Worm (Caenorhabditis elegans): Measurements from ENCODE around the gene cblc-1.
"Not testable (repeated sequence)": the region's sequence is repeated elsewhere in the genome, so short reads cannot be mapped to it uniquely, and the experiment has no call there.

Gene cblc-1

ce11 chrII:4904277-4904676 is 36.7 kb downstream of the cblc-1 start:
- peak; percentile 56 for TF ChIP-seq jun-1 (tag; optimal IDR thresholded peaks at IDR 0.05)
- TF ChIP-seq elt-1 (tag; optimal IDR thresholded peaks at IDR 0.05) = no peak
- TF ChIP-seq nhr-67 (tag; optimal IDR thresholded peaks at IDR 0.05) = no peak
- TF ChIP-seq nhr-76 (tag; optimal IDR thresholded peaks at IDR 0.05) = no peak
- no peak for TF ChIP-seq unc-39 (tag; optimal IDR thresholded peaks at IDR 0.05)
- no peak for TF ChIP-seq ceh-16 (tag; optimal IDR thresholded peaks at IDR 0.05)
- TF ChIP-seq zag-1 (tag; optimal IDR thresholded peaks at IDR 0.05) = no peak
- no peak for TF ChIP-seq daf-12 (tag; optimal IDR thresholded peaks at IDR 0.05)
- no peak for TF ChIP-seq sea-2 (GFP tag; optimal IDR thresholded peaks at IDR 0.05)
- TF ChIP-seq aly-2 (tag; optimal IDR thresholded peaks at IDR 0.05) = no peak
- TF ChIP-seq nhr-237 (tag; optimal IDR thresholded peaks at IDR 0.05) = no peak
- no peak for TF ChIP-seq nhr-11 (tag; optimal IDR thresholded peaks at IDR 0.05)
- no peak for TF ChIP-seq mml-1 (tag; optimal IDR thresholded peaks at IDR 0.05)
- no peak for TF ChIP-seq ceh-82 (tag; optimal IDR thresholded peaks at IDR 0.05)
- TF ChIP-seq fkh-2 (tag; optimal IDR thresholded peaks at IDR 0.05) = no peak
- no peak for TF ChIP-seq nhr-43 (tag; optimal IDR thresholded peaks at IDR 0.05; ENCODE audit: poor library complexity, severe bottlenecking)
- TF ChIP-seq pha-4 (tag; optimal IDR thresholded peaks at IDR 0.05) = peak; percentile 84
- peak; percentile 37 for TF ChIP-seq unc-62 (GFP tag; optimal IDR thresholded peaks at IDR 0.05)
- TF ChIP-seq nhr-77 (tag; optimal IDR thresholded peaks at IDR 0.05) = no peak
- peak; percentile 36 for TF ChIP-seq ceh-28 (tag; optimal IDR thresholded peaks at IDR 0.05)
- peak; percentile 79 for TF ChIP-seq nhr-25 (tag; optimal IDR thresholded peaks at IDR 0.05)
- TF ChIP-seq ZK546.5 (tag; optimal IDR thresholded peaks at IDR 0.05) = no peak
- TF ChIP-seq ztf-11 (tag; optimal IDR thresholded peaks at IDR 0.05) = no peak
- peak; percentile 77 for TF ChIP-seq snpc-4 (tag; optimal IDR thresholded peaks at IDR 0.05)
- TF ChIP-seq egl-5 (tag; optimal IDR thresholded peaks at IDR 0.05) = peak; percentile 78
- TF ChIP-seq tbx-2 (tag; optimal IDR thresholded peaks at IDR 0.05) = no peak
- no peak for TF ChIP-seq ztf-4 (tag; optimal IDR thresholded peaks at IDR 0.05)
- no peak for TF ChIP-seq lsy-12 (tag; optimal IDR thresholded peaks at IDR 0.05)
- no peak for TF ChIP-seq R02D3.7 (tag; optimal IDR thresholded peaks at IDR 0.05)
- TF ChIP-seq nhr-12 (tag; optimal IDR thresholded peaks at IDR 0.05) = no peak
- TF ChIP-seq fos-1 (tag; optimal IDR thresholded peaks at IDR 0.05) = no peak
- TF ChIP-seq mdl-1 (tag; optimal IDR thresholded peaks at IDR 0.05) = no peak
- no peak for TF ChIP-seq ama-1 (optimal IDR thresholded peaks at IDR 0.05)
- peak; percentile 50 for TF ChIP-seq pqm-1 (tag; optimal IDR thresholded peaks at IDR 0.05)
- TF ChIP-seq lin-39 (tag; optimal IDR thresholded peaks at IDR 0.05) = peak; percentile 68
- TF ChIP-seq fkh-10 (GFP tag; optimal IDR thresholded peaks at IDR 0.05) = peak; percentile 46
- peak; percentile 87 for TF ChIP-seq lin-15B (tag; optimal IDR thresholded peaks at IDR 0.05)
- peak; percentile 70 for TF ChIP-seq skn-1 (tag; optimal IDR thresholded peaks at IDR 0.05)
- TF ChIP-seq egl-27 (tag; optimal IDR thresholded peaks at IDR 0.05) = peak; percentile 18
- TF ChIP-seq elt-2 (tag; optimal IDR thresholded peaks at IDR 0.05) = peak; percentile 68
- TF ChIP-seq elt-3 (tag; optimal IDR thresholded peaks at IDR 0.05) = no peak
- TF ChIP-seq eor-1 (tag; optimal IDR thresholded peaks at IDR 0.05) = no peak
- TF ChIP-seq nfya-1 (tag; optimal IDR thresholded peaks at IDR 0.05; ENCODE audit: insufficient read depth) = peak; percentile 96
- no peak for TF ChIP-seq ceh-9 (tag; optimal IDR thresholded peaks at IDR 0.05)
- peak; percentile 47 for TF ChIP-seq nhr-23 (tag; optimal IDR thresholded peaks at IDR 0.05)
- peak; percentile 83 for TF ChIP-seq hmg-11 (tag; optimal IDR thresholded peaks at IDR 0.05)
- TF ChIP-seq nhr-28 (tag; optimal IDR thresholded peaks at IDR 0.05) = no peak

ce11 chrII:4903696-4904095 is 37.3 kb downstream of the cblc-1 start, which contains the start of gene sgt-1:
Gene sgt-1, minus strand, starts transcription at chrII:4903796.
- TF ChIP-seq fos-1, lin-15B, jun-1 (tag; optimal IDR thresholded peaks at IDR 0.05): not testable (repeated sequence)

Data from whole organism, L3 larva.